Fruit fly (Drosophila melanogaster) whole organism, embryonic: ENCODE results near the gene Ripalpha.

ENCODE experiments used
- Bteb2 ChIP-seq: fragments of 200-800 bp; sonication (Bioruptor generic); optimal IDR thresholded peaks from 2 replicates; lab custom pipeline; 2016; ENCODE audit warnings: missing biosample characterization, missing genetic modification characterization
- CG11247 ChIP-seq: fragments of 200-800 bp; sonication (Bioruptor generic); IDR thresholded peaks from 2 replicates; pipeline ENCODE4 v1.3.6; 2022; ENCODE audit warnings: missing biosample characterization, missing genetic modification characterization
- CG11456 ChIP-seq: fragments of 200-800 bp; sonication (Bioruptor generic); IDR thresholded peaks from 3 replicates; pipeline ENCODE4 v1.3.6; 2022; ENCODE audit warnings: missing biosample characterization, missing genetic modification characterization
- CG12219 ChIP-seq: fragments of 200-800 bp; sonication (Bioruptor generic); optimal IDR thresholded peaks from 3 replicates; lab custom pipeline; 2018; ENCODE audit warnings: missing biosample characterization, mild to moderate bottlenecking, missing genetic modification characterization
- CG12659 ChIP-seq: fragments of 200-800 bp; sonication (Bioruptor generic); optimal IDR thresholded peaks from 3 replicates; lab custom pipeline; 2017; ENCODE audit warnings: mild to moderate bottlenecking, missing biosample characterization, missing genetic modification reagents, missing genetic modification characterization
- CG14965 ChIP-seq: fragments of 200-800 bp; sonication (Bioruptor generic); optimal IDR thresholded peaks from 2 replicates; lab custom pipeline; 2016; ENCODE audit warnings: missing biosample characterization, missing genetic modification characterization, borderline replicate concordance
- CG15073 ChIP-seq: fragments of 200-800 bp; sonication (Bioruptor generic); optimal IDR thresholded peaks from 2 replicates; lab custom pipeline; 2016; ENCODE audit warnings: missing biosample characterization, missing genetic modification characterization
- CG15514 ChIP-seq: fragments of 200-800 bp; sonication (Bioruptor generic); optimal IDR thresholded peaks from 3 replicates; lab custom pipeline; 2017; ENCODE audit warnings: missing biosample characterization, missing genetic modification characterization, mild to moderate bottlenecking, moderate library complexity, missing genetic modification reagents
- CG1602 ChIP-seq: fragments of 200-800 bp; sonication (Bioruptor generic); optimal IDR thresholded peaks from 3 replicates; lab custom pipeline; 2016; ENCODE audit warnings: missing biosample characterization, missing genetic modification characterization
- CG17328 ChIP-seq: fragments of 200-800 bp; sonication (Bioruptor generic); IDR thresholded peaks from 2 replicates; pipeline ENCODE4 v1.3.6; 2022; ENCODE audit warnings: missing biosample characterization, missing genetic modification characterization
- CG17612 ChIP-seq: fragments of 200-800 bp; sonication (Bioruptor generic); IDR thresholded peaks from 2 replicates; pipeline ENCODE4 v1.3.6; 2022; ENCODE audit warnings: missing biosample characterization, missing genetic modification characterization
- CG4282 ChIP-seq: fragments of 200-800 bp; sonication (Bioruptor generic); optimal IDR thresholded peaks from 2 replicates; lab custom pipeline; 2016; ENCODE audit warnings: missing biosample characterization, missing genetic modification characterization
- CG4617 ChIP-seq: fragments of 200-800 bp; sonication (Bioruptor generic); optimal IDR thresholded peaks from 3 replicates; lab custom pipeline; 2016; ENCODE audit warnings: missing biosample characterization, missing genetic modification characterization, borderline replicate concordance
- CG5953 ChIP-seq: fragments of 200-800 bp; sonication (Bioruptor generic); IDR thresholded peaks from 2 replicates; pipeline ENCODE4 v1.3.6; 2022; ENCODE audit warnings: missing biosample characterization, missing genetic modification characterization
- CG6272 ChIP-seq: fragments of 200-800 bp; sonication (Bioruptor generic); IDR thresholded peaks from 2 replicates; pipeline ENCODE4 v1.3.6; 2022; ENCODE audit warnings: missing biosample characterization, missing genetic modification characterization
- CG8359 ChIP-seq: fragments of 200-800 bp; sonication (Bioruptor generic); optimal IDR thresholded peaks from 2 replicates; lab custom pipeline; 2017; ENCODE audit warnings: missing biosample characterization, mild to moderate bottlenecking, missing genetic modification characterization, borderline replicate concordance
- Chrac-16 ChIP-seq: fragments of 200-800 bp; sonication (Bioruptor generic); optimal IDR thresholded peaks from 3 replicates; lab custom pipeline; 2016; ENCODE audit warnings: missing biosample characterization, missing genetic modification characterization
- CrebB ChIP-seq: fragments of 200-800 bp; sonication (Bioruptor generic); optimal IDR thresholded peaks from 3 replicates; lab custom pipeline; 2018; ENCODE audit warnings: missing biosample characterization, mild to moderate bottlenecking, missing genetic modification characterization
- Dad ChIP-seq: fragments of 200-800 bp; sonication (Bioruptor generic); optimal IDR thresholded peaks from 3 replicates; lab custom pipeline; 2016; ENCODE audit warnings: missing biosample characterization, missing genetic modification characterization
- Drgx ChIP-seq: fragments of 200-800 bp; sonication (Bioruptor generic); IDR thresholded peaks from 2 replicates; pipeline ENCODE4 v1.3.6; 2022; ENCODE audit warnings: missing biosample characterization, missing genetic modification characterization
- Fer2 ChIP-seq: fragments of 200-800 bp; sonication (Bioruptor generic); optimal IDR thresholded peaks from 2 replicates; lab custom pipeline; 2018; ENCODE audit warnings: missing biosample characterization, mild to moderate bottlenecking, missing genetic modification characterization, moderate library complexity
- H2.0 ChIP-seq: fragments of 200-800 bp; sonication (Bioruptor generic); IDR thresholded peaks from 2 replicates; pipeline ENCODE4 v1.3.6; 2022; ENCODE audit warnings: missing biosample characterization, missing genetic modification characterization
- HHEX ChIP-seq: fragments of 200-800 bp; sonication (Bioruptor generic); optimal IDR thresholded peaks from 3 replicates; lab custom pipeline; 2017; ENCODE audit warnings: missing biosample characterization, mild to moderate bottlenecking, missing genetic modification characterization, missing genetic modification reagents
- Hr51 ChIP-seq, 2 experiments: fragments of 200-800 bp; sonication (Bioruptor generic); optimal IDR thresholded peaks; 2 replicates in 1 of 2; 3 replicates in 1 of 2; lab custom pipeline; 2016 to 2018; ENCODE audit warnings: missing biosample characterization in 2 of 2, missing genetic modification characterization in 2 of 2, mild to moderate bottlenecking in 1 of 2, moderate library complexity in 1 of 2
- Med ChIP-seq: fragments of 200-800 bp; sonication (Bioruptor generic); peaks from one replicate; lab custom pipeline; 2016; ENCODE audit warnings: missing biosample characterization, missing genetic modification characterization, mild to moderate bottlenecking, inconsistent platforms, moderate library complexity
- Mrtf ChIP-seq: fragments of 200-800 bp; sonication (Bioruptor generic); IDR thresholded peaks from 3 replicates; pipeline ENCODE4 v1.3.6; 2022; ENCODE audit warnings: missing biosample characterization, missing genetic modification characterization
- NC2β ChIP-seq: fragments of 200-800 bp; sonication (Bioruptor generic); optimal IDR thresholded peaks from 2 replicates; lab custom pipeline; 2016; ENCODE audit warnings: missing biosample characterization, missing genetic modification characterization
- ase ChIP-seq: fragments of 200-800 bp; sonication (Bioruptor generic); IDR thresholded peaks from 3 replicates; pipeline ENCODE4 v1.3.6; 2022; ENCODE audit warnings: missing biosample characterization, missing genetic modification characterization
- ato ChIP-seq: fragments of 200-800 bp; sonication (Bioruptor generic); IDR thresholded peaks from 2 replicates; pipeline ENCODE4 v1.3.6; 2022; ENCODE audit warnings: missing biosample characterization, missing genetic modification characterization; ENCODE audit not compliant: partially characterized antibody
- bowl ChIP-seq: fragments of 200-800 bp; sonication (Bioruptor generic); IDR thresholded peaks from 2 replicates; pipeline ENCODE4 v1.3.6; 2022; ENCODE audit warnings: missing biosample characterization, missing genetic modification characterization
- chn ChIP-seq: fragments of 200-800 bp; sonication (Bioruptor generic); optimal IDR thresholded peaks from 2 replicates; lab custom pipeline; 2016; ENCODE audit warnings: missing biosample characterization, missing genetic modification characterization
- crol ChIP-seq: fragments of 200-800 bp; sonication (Bioruptor generic); IDR thresholded peaks from 2 replicates; pipeline ENCODE4 v1.3.6; 2022; ENCODE audit warnings: missing biosample characterization, missing genetic modification characterization
- dati ChIP-seq: fragments of 200-800 bp; sonication (Bioruptor generic); IDR thresholded peaks from 2 replicates; pipeline ENCODE4 v1.3.6; 2022; ENCODE audit warnings: missing biosample characterization, missing genetic modification characterization
- fd64A ChIP-seq: fragments of 200-800 bp; sonication (Bioruptor generic); optimal IDR thresholded peaks from 3 replicates; lab custom pipeline; 2018; ENCODE audit warnings: missing biosample characterization, mild to moderate bottlenecking, missing genetic modification characterization
- ftz-f1 ChIP-seq: fragments of 200-800 bp; sonication (Bioruptor generic); optimal IDR thresholded peaks from 2 replicates; lab custom pipeline; 2016; ENCODE audit warnings: missing biosample characterization, missing genetic modification characterization
- gfzf ChIP-seq: fragments of 200-800 bp; sonication (Bioruptor generic); optimal IDR thresholded peaks from 2 replicates; lab custom pipeline; 2016; ENCODE audit warnings: missing biosample characterization, mild to moderate bottlenecking, missing genetic modification characterization, moderate library complexity
- her ChIP-seq: fragments of 200-800 bp; sonication (Bioruptor generic); optimal IDR thresholded peaks from 2 replicates; lab custom pipeline; 2016; ENCODE audit warnings: missing biosample characterization, missing genetic modification characterization
- lilli ChIP-seq: fragments of 200-800 bp; sonication (Bioruptor generic); optimal IDR thresholded peaks from 3 replicates; lab custom pipeline; 2016; ENCODE audit warnings: missing biosample characterization, missing genetic modification characterization
- luna ChIP-seq: fragments of 200-800 bp; sonication (Bioruptor generic); optimal IDR thresholded peaks from 2 replicates; lab custom pipeline; 2016; ENCODE audit warnings: missing biosample characterization, missing genetic modification characterization
- nom ChIP-seq: fragments of 200-800 bp; sonication (Bioruptor generic); optimal IDR thresholded peaks from 2 replicates; lab custom pipeline; 2017; ENCODE audit warnings: missing biosample characterization, missing genetic modification characterization, mild to moderate bottlenecking, moderate library complexity, missing genetic modification reagents
- onecut ChIP-seq: fragments of 200-800 bp; sonication (Bioruptor generic); IDR thresholded peaks from 2 replicates; pipeline ENCODE4 v1.3.6; 2022; ENCODE audit warnings: missing biosample characterization, missing genetic modification characterization
- pb ChIP-seq: fragments of 200-800 bp; sonication (Bioruptor generic); optimal IDR thresholded peaks from 3 replicates; lab custom pipeline; 2016; ENCODE audit warnings: missing biosample characterization, missing genetic modification characterization
- seq ChIP-seq: fragments of 200-800 bp; sonication (Bioruptor generic); IDR thresholded peaks from 2 replicates; pipeline ENCODE4 v1.3.6; 2022; ENCODE audit warnings: missing biosample characterization, missing genetic modification characterization
- sqz ChIP-seq: fragments of 200-800 bp; sonication (Bioruptor generic); optimal IDR thresholded peaks from 3 replicates; lab custom pipeline; 2018; ENCODE audit warnings: missing biosample characterization, mild to moderate bottlenecking, missing genetic modification characterization
- stwl ChIP-seq: fragments of 200-800 bp; sonication (Bioruptor generic); optimal IDR thresholded peaks from 3 replicates; lab custom pipeline; 2018; ENCODE audit warnings: missing biosample characterization, mild to moderate bottlenecking, missing genetic modification characterization, moderate library complexity
- sug ChIP-seq: fragments of 200-800 bp; optimal IDR thresholded peaks from 2 replicates; lab custom pipeline; 2019; ENCODE audit warnings: missing biosample characterization, mild to moderate bottlenecking, missing genetic modification characterization, moderate library complexity
- tin ChIP-seq: fragments of 200-800 bp; sonication (Bioruptor generic); optimal IDR thresholded peaks from 3 replicates; lab custom pipeline; 2016; ENCODE audit warnings: missing biosample characterization, missing genetic modification characterization
- trh ChIP-seq: fragments of 200-800 bp; sonication (Bioruptor generic); optimal IDR thresholded peaks from 2 replicates; lab custom pipeline; 2016; ENCODE audit warnings: missing biosample characterization, missing genetic modification characterization
- tup ChIP-seq: fragments of 200-800 bp; sonication (Bioruptor generic); optimal IDR thresholded peaks from 2 replicates; lab custom pipeline; 2016; ENCODE audit warnings: missing biosample characterization, mild to moderate bottlenecking, missing genetic modification characterization, moderate library complexity
- vnd ChIP-seq: fragments of 200-800 bp; sonication (Bioruptor generic); IDR thresholded peaks from 3 replicates; pipeline ENCODE4 v1.3.6; 2022; ENCODE audit warnings: missing biosample characterization, missing genetic modification characterization; ENCODE audit not compliant: partially characterized antibody
- wor ChIP-seq: fragments of 200-800 bp; sonication (Bioruptor generic); IDR thresholded peaks from 2 replicates; pipeline ENCODE4 v1.3.6; 2022; ENCODE audit warnings: missing biosample characterization, missing genetic modification characterization

The Ripalpha gene

DNA sequence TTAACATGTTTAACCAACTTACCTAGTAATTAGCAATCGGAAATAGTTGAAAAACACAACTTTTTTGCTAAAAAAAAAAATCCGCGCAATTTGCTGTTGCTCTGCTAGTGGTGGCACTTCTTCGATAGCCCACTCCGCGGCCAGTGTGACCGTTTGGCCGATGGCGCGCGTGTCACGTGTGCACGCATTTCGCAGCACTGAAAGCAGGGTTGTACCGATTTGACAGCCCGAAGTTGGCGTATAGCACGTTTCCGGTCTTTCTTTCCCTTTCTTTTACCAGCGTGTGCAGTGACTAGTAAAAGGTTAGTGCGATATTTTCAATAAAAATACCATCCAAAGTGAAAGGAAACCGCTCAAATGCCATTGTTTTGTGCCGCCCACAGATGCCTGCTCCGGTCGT lies at the start of gene Ripalpha, which contains the start of gene RpL7 (continued):
- TF ChIP-seq tin (GFP tag; lab: Kevin White, UChicago) (peak; percentile 92), CG4282 (peak; percentile 97), CG17612 (GFP tag; lab: Robert Waterston, UW) (peak; percentile 94), Bteb2 (peak; percentile 97), Dad (GFP tag; lab: Kevin White, UChicago) (peak; percentile 99), ato (GFP tag; lab: Robert Waterston, UW) (peak; percentile 90), Fer2 (tag; lab: Kevin White, UChicago) (peak; percentile 95), Hr51 (GFP tag; optimal IDR thresholded peaks at IDR 0.05; lab: Kevin White, UChicago) (peak; percentile 88 to 99), crol (GFP tag; lab: Robert Waterston, UW) (no peak; the same call in 1 of the 2 replicates), Med (GFP tag; lab: Kevin White, UChicago) (peak; percentile 100), Mrtf (peak; percentile 92), CG1602 (GFP tag; lab: Kevin White, UChicago) (peak; percentile 92), H2.0 (GFP tag; lab: Robert Waterston, UW) (peak; percentile 94), CG11247 (GFP tag; lab: Robert Waterston, UW) (peak; percentile 98), CG15073 (GFP tag; lab: Kevin White, UChicago) (peak; percentile 66), CG12659 (peak; percentile 100), HHEX (GFP tag; lab: Kevin White, UChicago) (peak; percentile 99), CG14965 (GFP tag; lab: Kevin White, UChicago) (peak; percentile 92), vnd (peak; percentile 88), gfzf (GFP tag; lab: Kevin White, UChicago) (peak; percentile 77), stwl (tag; lab: Kevin White, UChicago) (peak; percentile 98), onecut (peak; percentile 96), luna (GFP tag; lab: Kevin White, UChicago) (peak; percentile 95), ase (GFP tag; lab: Robert Waterston, UW) (peak; percentile 94), sqz (GFP tag; lab: Kevin White, UChicago) (peak; percentile 96), pb (peak; percentile 97), NC2β (GFP tag; lab: Kevin White, UChicago) (peak; percentile 100), Chrac-16 (GFP tag; lab: Kevin White, UChicago) (peak; percentile 94), CG17328 (GFP tag; lab: Robert Waterston, UW) (peak; percentile 98), fd64A (peak; percentile 97), ftz-f1 (GFP tag; lab: Kevin White, UChicago) (peak; percentile 97), CrebB (peak; percentile 98), lilli (GFP tag; lab: Kevin White, UChicago) (peak; percentile 96), Drgx (GFP tag; lab: Robert Waterston, UW) (peak; percentile 84), chn (GFP tag; lab: Kevin White, UChicago) (peak; percentile 97), CG4617 (peak; percentile 99), CG5953 (peak; percentile 97), her (GFP tag; lab: Kevin White, UChicago) (peak; percentile 97), bowl (GFP tag; lab: Robert Waterston, UW) (peak; percentile 90), seq (GFP tag; lab: Robert Waterston, UW) (peak; percentile 91), CG12219 (GFP tag; lab: Kevin White, UChicago) (peak; percentile 95), CG6272 (GFP tag; lab: Robert Waterston, UW) (peak; percentile 94), sug (tag; lab: Kevin White, UChicago) (peak; percentile 92), dati (GFP tag; lab: Robert Waterston, UW) (peak; percentile 96), CG8359 (GFP tag; lab: Kevin White, UChicago) (peak; percentile 89), tup (GFP tag; lab: Kevin White, UChicago) (peak; percentile 97), nom (GFP tag; lab: Kevin White, UChicago) (peak; percentile 96), trh (GFP tag; lab: Kevin White, UChicago) (peak; percentile 98), CG11456 (GFP tag; lab: Robert Waterston, UW) (peak; percentile 99), wor (peak; percentile 77), CG15514 (peak; percentile 97)
